Worm (Caenorhabditis elegans): ENCODE results near the gene famh-136.

DNA sequence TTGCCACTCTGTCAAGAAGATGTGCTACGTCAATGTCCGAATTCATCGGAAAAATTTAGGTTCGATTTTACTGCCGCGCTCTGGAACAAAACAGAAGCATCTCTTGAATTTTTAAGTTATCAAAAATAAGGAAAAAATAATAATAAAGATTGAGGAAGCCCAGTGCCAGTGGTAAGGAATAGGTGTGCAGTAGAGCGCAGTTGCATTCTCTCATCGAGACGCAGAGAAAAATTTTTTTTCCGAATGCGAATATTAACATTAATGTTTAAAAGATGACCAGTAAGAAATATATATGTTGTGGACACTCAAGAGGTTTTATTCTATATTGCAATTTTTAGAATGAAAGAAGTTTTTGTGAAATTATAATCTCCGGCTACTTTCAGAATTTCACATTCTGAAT lies 39.8 kb upstream of the famh-136 start:
- peak; percentile 79 for TF ChIP-seq lin-15B (tag; optimal IDR thresholded peaks at IDR 0.05)
- TF ChIP-seq ceh-9 (tag; optimal IDR thresholded peaks at IDR 0.05) = no peak
- no peak for TF ChIP-seq ztf-11 (tag; optimal IDR thresholded peaks at IDR 0.05)
- no peak for TF ChIP-seq mml-1 (tag; optimal IDR thresholded peaks at IDR 0.05)
- TF ChIP-seq nhr-43 (tag; optimal IDR thresholded peaks at IDR 0.05; ENCODE audit: poor library complexity, severe bottlenecking) = peak; percentile 30
- TF ChIP-seq skn-1 (tag; optimal IDR thresholded peaks at IDR 0.05) = no peak
- TF ChIP-seq fkh-10 (GFP tag; optimal IDR thresholded peaks at IDR 0.05) = no peak
- TF ChIP-seq sea-2 (GFP tag; optimal IDR thresholded peaks at IDR 0.05) = no peak
- no peak for TF ChIP-seq aly-2 (tag; optimal IDR thresholded peaks at IDR 0.05)
- no peak for TF ChIP-seq pqm-1 (tag; optimal IDR thresholded peaks at IDR 0.05)
